Fruit fly (Drosophila melanogaster): ENCODE measurements around the gene chico.

Gene chico

dm6 chr2L:10250441-10250847 lies 3.6 kb upstream of the chico start, which contains the start of the genes bsk and CG31717 (continued):
- TF ChIP-seq Bgb (GFP tag; IDR thresholded peaks at IDR 0.05; ENCODE audit: partially characterized antibody) = peak; percentile 34; the same call in 1 of the 2 replicates
- TF ChIP-seq HmgZ (tag; optimal IDR thresholded peaks at IDR 0.05) = peak; percentile 15
- peak; percentile 14 for TF ChIP-seq CG7271 (tag; optimal IDR thresholded peaks at IDR 0.05)
- TF ChIP-seq Dp (GFP tag; optimal IDR thresholded peaks at IDR 0.05) = peak; percentile 21
- no peak for TF ChIP-seq CG14860 (GFP tag; IDR thresholded peaks at IDR 0.05; ENCODE audit: partially characterized antibody)
- TF ChIP-seq inv (GFP tag; IDR thresholded peaks at IDR 0.05; ENCODE audit: partially characterized antibody) = no peak
- TF ChIP-seq maf-S (GFP tag; optimal IDR thresholded peaks at IDR 0.05) = no peak
- no peak for TF ChIP-seq Trl (optimal IDR thresholded peaks at IDR 0.05)
- no peak for TF ChIP-seq Trl (GFP tag; optimal IDR thresholded peaks at IDR 0.05)
- TF ChIP-seq Dll (GFP tag; IDR thresholded peaks at IDR 0.05; ENCODE audit: partially characterized antibody) = peak; percentile 68; the same call in 2 of the 4 replicates
- peak; percentile 72 for TF ChIP-seq CG12659 (GFP tag; optimal IDR thresholded peaks at IDR 0.05)
- TF ChIP-seq dm (GFP tag; optimal IDR thresholded peaks at IDR 0.05) = no peak
- TF ChIP-seq CG13287 (GFP tag; IDR thresholded peaks at IDR 0.05; ENCODE audit: partially characterized antibody) = peak; percentile 68
- TF ChIP-seq Ets97D (GFP tag; optimal IDR thresholded peaks at IDR 0.05) = peak; percentile 43
- TF ChIP-seq CG10267 (tag; optimal IDR thresholded peaks at IDR 0.05) = peak; percentile 45
- peak; percentile 97 for TF ChIP-seq CG30020 (tag; optimal IDR thresholded peaks at IDR 0.05)
- TF ChIP-seq CG16813 (GFP tag; IDR thresholded peaks at IDR 0.05; ENCODE audit: partially characterized antibody) = peak; percentile 44; the same call in 1 of the 3 replicates
- TF ChIP-seq gcm (GFP tag; optimal IDR thresholded peaks at IDR 0.05) = no peak
- TF ChIP-seq CG2120 (GFP tag; optimal IDR thresholded peaks at IDR 0.05) = no peak
- TF ChIP-seq CG8924 (tag; optimal IDR thresholded peaks at IDR 0.05) = peak; percentile 73
- no peak for TF ChIP-seq Six4 (GFP tag; optimal IDR thresholded peaks at IDR 0.05)
- TF ChIP-seq repo (GFP tag; optimal IDR thresholded peaks at IDR 0.05) = no peak
- peak; percentile 83 for TF ChIP-seq Elba2 (GFP tag; optimal IDR thresholded peaks at IDR 0.05)
- TF ChIP-seq z (GFP tag; IDR thresholded peaks at IDR 0.05) = no peak
- TF ChIP-seq az2 (GFP tag; optimal IDR thresholded peaks at IDR 0.05) = no peak
- TF ChIP-seq Deaf1 (tag; optimal IDR thresholded peaks at IDR 0.05) = no peak
- TF ChIP-seq BEAF-32 (GFP tag; optimal IDR thresholded peaks at IDR 0.05) = peak; percentile 77
- TF ChIP-seq Dfd (GFP tag; optimal IDR thresholded peaks at IDR 0.05) = no peak
- TF ChIP-seq sens (GFP tag) = peak; percentile 68
- TF ChIP-seq CG1603 (tag; optimal IDR thresholded peaks at IDR 0.05) = peak; percentile 93
- TF ChIP-seq CG4617 (GFP tag; optimal IDR thresholded peaks at IDR 0.05; ENCODE audit: borderline replicate concordance) = peak; percentile 76
- peak; percentile 62 for TF ChIP-seq CG3995 (GFP tag; optimal IDR thresholded peaks at IDR 0.05)
- no peak for TF ChIP-seq CTCF (GFP tag; optimal IDR thresholded peaks at IDR 0.05)
- 0 out of 2 replicates have a peak, but pooled peaks have one; percentile 11 for TF ChIP-seq CG1024 (GFP tag; IDR thresholded peaks at IDR 0.05)
- TF ChIP-seq kay (GFP tag; optimal IDR thresholded peaks at IDR 0.05) = peak; percentile 34
- TF ChIP-seq CG4424 (GFP tag; optimal IDR thresholded peaks at IDR 0.05) = no peak
- no peak for TF ChIP-seq Pdp1 (GFP tag; optimal IDR thresholded peaks at IDR 0.05)
- TF ChIP-seq pnt (GFP tag; optimal IDR thresholded peaks at IDR 0.05) = no peak
- TF ChIP-seq CG4328 (GFP tag; optimal IDR thresholded peaks at IDR 0.05) = no peak
- peak; percentile 14 for TF ChIP-seq lbe (GFP tag; optimal IDR thresholded peaks at IDR 0.05)
- TF ChIP-seq Hmx (GFP tag; optimal IDR thresholded peaks at IDR 0.05) = peak; percentile 19
- TF ChIP-seq unc-4 (GFP tag; IDR thresholded peaks at IDR 0.05; ENCODE audit: partially characterized antibody) = peak; percentile 61; the same call in 1 of the 2 replicates
- TF ChIP-seq CG4360 (GFP tag; IDR thresholded peaks at IDR 0.05) = peak; percentile 53; the same call in 1 of the 2 replicates
- TF ChIP-seq Med (GFP tag) = peak; percentile 67
- TF ChIP-seq zen (tag; optimal IDR thresholded peaks at IDR 0.05) = peak; percentile 67
- TF ChIP-seq CG16863 (GFP tag; optimal IDR thresholded peaks at IDR 0.05) = no peak
- TF ChIP-seq pzg (GFP tag; optimal IDR thresholded peaks at IDR 0.05) = peak; percentile 81
- TF ChIP-seq HLH4C (GFP tag; IDR thresholded peaks at IDR 0.05; ENCODE audit: partially characterized antibody) = peak; percentile 49; the same call in 1 of the 3 replicates
- TF ChIP-seq Hsf (GFP tag; optimal IDR thresholded peaks at IDR 0.05) = no peak
- peak; percentile 38 for TF ChIP-seq CG17829 (tag; optimal IDR thresholded peaks at IDR 0.05)
- TF ChIP-seq CG11560 (tag; IDR thresholded peaks at IDR 0.05) = peak; percentile 99
